Fruit fly (Drosophila melanogaster): ENCODE results near the gene CG13067.

DNA sequence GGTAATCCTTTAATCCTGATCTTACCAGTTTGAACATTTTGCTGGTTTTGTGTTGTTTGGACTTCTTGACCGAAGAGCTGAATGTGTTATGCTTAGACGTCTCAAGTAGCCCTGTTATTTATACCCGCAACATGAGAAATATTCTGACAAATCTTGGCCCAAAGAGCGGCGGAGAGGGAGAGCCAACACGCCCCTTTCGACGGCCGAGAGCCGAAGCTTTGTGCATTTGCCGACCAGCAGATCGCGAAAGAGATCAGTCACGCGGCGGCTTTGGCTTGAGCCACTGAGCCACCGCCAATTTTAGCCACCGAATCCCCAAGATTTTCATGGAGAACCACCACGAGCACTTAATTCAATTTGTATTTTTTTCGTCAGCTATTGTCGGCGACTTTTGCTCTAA is 24.4 kb downstream of the CG13067 start, which contains the start of gene CG4962:
- TF ChIP-seq insv (optimal IDR thresholded peaks at IDR 0.05) (no peak), h (optimal IDR thresholded peaks at IDR 0.05) (no peak), ttk (optimal IDR thresholded peaks at IDR 0.05) (no peak), Myc (optimal IDR thresholded peaks at IDR 0.05) (no peak)

Data from Kc167 (cell line).